Worm (Caenorhabditis elegans) whole organism, L3 larva: Measurements from ENCODE around the gene clec-55.

Source experiments
- R02D3.7 ChIP-seq: fragments of 150-350 bp; optimal IDR thresholded peaks from 2 replicates; lab custom pipeline; 2014; ENCODE audit warnings: missing biosample characterization, missing genetic modification characterization
- ama-1 ChIP-seq: fragments of 150-350 bp; optimal IDR thresholded peaks from 2 replicates; lab custom pipeline; 2018
- daf-12 ChIP-seq: fragments of 150-350 bp; optimal IDR thresholded peaks from 2 replicates; lab custom pipeline; 2014; ENCODE audit warnings: missing biosample characterization, missing genetic modification reagents, missing genetic modification characterization
- elt-2 ChIP-seq: sonication (generic microtip); optimal IDR thresholded peaks from 2 replicates; lab custom pipeline; 2016; ENCODE audit warnings: missing genetic modification reagents, mild to moderate bottlenecking, missing genetic modification characterization, missing compliant biosample characterization
- fkh-10 ChIP-seq: sonication (generic microtip); optimal IDR thresholded peaks from 2 replicates; lab custom pipeline; 2017; ENCODE audit warnings: missing biosample characterization, missing genetic modification reagents, missing genetic modification characterization
- lin-39 ChIP-seq: fragments of 150-350 bp; optimal IDR thresholded peaks from 2 replicates; lab custom pipeline; 2018; ENCODE audit warnings: missing biosample characterization, missing genetic modification reagents, missing genetic modification characterization
- mdl-1 ChIP-seq: fragments of 150-350 bp; optimal IDR thresholded peaks from 2 replicates; lab custom pipeline; 2014; ENCODE audit warnings: missing biosample characterization, missing genetic modification characterization
- nhr-11 ChIP-seq: fragments of 150-350 bp; optimal IDR thresholded peaks from 2 replicates; lab custom pipeline; 2014; ENCODE audit warnings: missing biosample characterization, missing genetic modification characterization
- nhr-76 ChIP-seq: fragments of 150-350 bp; sonication (generic microtip); optimal IDR thresholded peaks from 5 replicates; lab custom pipeline; 2014; ENCODE audit warnings: missing biosample characterization, missing genetic modification characterization
- unc-39 ChIP-seq: sonication (generic microtip); optimal IDR thresholded peaks from 4 replicates; lab custom pipeline; 2017; ENCODE audit warnings: missing biosample characterization, missing genetic modification characterization
- zag-1 ChIP-seq: fragments of 150-350 bp; optimal IDR thresholded peaks from 2 replicates; lab custom pipeline; 2014; ENCODE audit warnings: missing biosample characterization, missing genetic modification characterization

- TF ChIP-seq ama-1 (lab: Kevin White, UChicago), result no peak
- TF ChIP-seq daf-12 (tag; lab: Kevin White, UChicago), result no peak
- TF ChIP-seq R02D3.7 (tag; lab: Kevin White, UChicago), result no peak
- no peak for TF ChIP-seq mdl-1 (tag; lab: Kevin White, UChicago)
- no peak for TF ChIP-seq elt-2 (tag; lab: Kevin White, UChicago)
- TF ChIP-seq unc-39 (tag; lab: Kevin White, UChicago), result no peak
- no peak for TF ChIP-seq fkh-10
- TF ChIP-seq nhr-11, result no peak
- TF ChIP-seq nhr-76 (tag; lab: Kevin White, UChicago), result no peak
- TF ChIP-seq zag-1 (tag; lab: Kevin White, UChicago), result no peak
- no peak for TF ChIP-seq lin-39 (tag; lab: Kevin White, UChicago)
These were observed 17.4 kb downstream of the clec-55 start for ce11 chrV:14496446-14496845.
